Worm (Caenorhabditis elegans) whole organism, L2 larva: Measurements from ENCODE around the gene Y57G7A.2.

Source experiments
- C34F6.9 ChIP-seq: fragments of 150-350 bp; optimal IDR thresholded peaks from 2 replicates; lab custom pipeline; 2014; ENCODE audit warnings: missing biosample characterization, missing genetic modification characterization
- F13H6.1 ChIP-seq: sonication (generic microtip); optimal IDR thresholded peaks from 2 replicates; lab custom pipeline; 2016; ENCODE audit warnings: missing genetic modification characterization, missing compliant biosample characterization
- R02D3.7 ChIP-seq: fragments of 150-350 bp; optimal IDR thresholded peaks from 2 replicates; lab custom pipeline; 2014; ENCODE audit warnings: missing biosample characterization, missing genetic modification characterization
- Y55F3AM.14 ChIP-seq: fragments of 200-800 bp; sonication (Bioruptor generic); optimal IDR thresholded peaks from 2 replicates; lab custom pipeline; 2018; ENCODE audit warnings: mild to moderate bottlenecking, missing genetic modification characterization, missing compliant biosample characterization
- ZK546.5 ChIP-seq: sonication (generic microtip); optimal IDR thresholded peaks from 2 replicates; lab custom pipeline; 2017; ENCODE audit warnings: missing biosample characterization, missing genetic modification characterization
- alr-1 ChIP-seq: fragments of 150-350 bp; optimal IDR thresholded peaks from 2 replicates; lab custom pipeline; 2014; ENCODE audit warnings: missing biosample characterization, missing genetic modification characterization
- aly-2 ChIP-seq: fragments of 150-350 bp; optimal IDR thresholded peaks from 2 replicates; lab custom pipeline; 2014; ENCODE audit warnings: missing biosample characterization, missing genetic modification characterization
- ama-1 ChIP-seq: fragments of 150-350 bp; optimal IDR thresholded peaks from 2 replicates; lab custom pipeline; 2018; ENCODE audit warnings: inconsistent platforms
- blmp-1 ChIP-seq: sonication (generic microtip); optimal IDR thresholded peaks from 2 replicates; lab custom pipeline; 2017; ENCODE audit warnings: missing genetic modification characterization, mild to moderate bottlenecking, missing compliant biosample characterization, antibody characterized with exemption, moderate library complexity; ENCODE audit not compliant: insufficient read depth
- ceh-16 ChIP-seq: fragments of 150-350 bp; optimal IDR thresholded peaks from 2 replicates; lab custom pipeline; 2014; ENCODE audit warnings: missing biosample characterization, missing genetic modification characterization
- ceh-82 ChIP-seq: fragments of 150-350 bp; optimal IDR thresholded peaks from 2 replicates; lab custom pipeline; 2014; ENCODE audit warnings: missing biosample characterization, missing genetic modification characterization
- crh-2 ChIP-seq: sonication (generic microtip); optimal IDR thresholded peaks from 2 replicates; lab custom pipeline; 2017; ENCODE audit warnings: missing biosample characterization, missing genetic modification characterization
- dmd-4 ChIP-seq: sonication (generic microtip); optimal IDR thresholded peaks from 2 replicates; lab custom pipeline; 2017; ENCODE audit warnings: missing biosample characterization, missing genetic modification characterization
- elt-3 ChIP-seq: sonication (generic microtip); optimal IDR thresholded peaks from 2 replicates; lab custom pipeline; 2017; ENCODE audit warnings: missing biosample characterization, missing genetic modification characterization
- fos-1 ChIP-seq: fragments of 150-350 bp; optimal IDR thresholded peaks from 2 replicates; lab custom pipeline; 2014; ENCODE audit warnings: missing biosample characterization, missing genetic modification characterization
- gmeb-1 ChIP-seq: fragments of 150-350 bp; optimal IDR thresholded peaks from 2 replicates; lab custom pipeline; 2014; ENCODE audit warnings: missing biosample characterization, missing genetic modification characterization
- lin-13 ChIP-seq: fragments of 150-350 bp; optimal IDR thresholded peaks from 2 replicates; lab custom pipeline; 2014; ENCODE audit warnings: missing biosample characterization, missing genetic modification reagents, missing genetic modification characterization
- lin-39 ChIP-seq: fragments of 150-350 bp; optimal IDR thresholded peaks from 2 replicates; lab custom pipeline; 2014; ENCODE audit warnings: missing biosample characterization, missing genetic modification reagents, missing genetic modification characterization
- lsy-2 ChIP-seq, 2 experiments: fragments of 150-350 bp in 1 of 2; sonication (generic microtip) in 1 of 2; optimal IDR thresholded peaks; 2 replicates each; lab custom pipeline; 2014 to 2017; ENCODE audit warnings: missing biosample characterization in 2 of 2, missing genetic modification characterization in 2 of 2
- mab-5 ChIP-seq: fragments of 150-350 bp; optimal IDR thresholded peaks from 2 replicates; lab custom pipeline; 2014; ENCODE audit warnings: missing biosample characterization, missing genetic modification characterization
- mdl-1 ChIP-seq, 2 experiments: fragments of 150-350 bp in 1 of 2; sonication (generic microtip) in 1 of 2; optimal IDR thresholded peaks; 2 replicates each; lab custom pipeline; 2017; ENCODE audit warnings: missing biosample characterization in 2 of 2, missing genetic modification characterization in 2 of 2
- nhr-10 ChIP-seq: sonication (generic microtip); optimal IDR thresholded peaks from 2 replicates; lab custom pipeline; 2017; ENCODE audit warnings: missing biosample characterization, missing genetic modification characterization
- nhr-12 ChIP-seq: fragments of 150-350 bp; optimal IDR thresholded peaks from 2 replicates; lab custom pipeline; 2014; ENCODE audit warnings: missing biosample characterization, missing genetic modification characterization
- nhr-129 ChIP-seq: fragments of 150-350 bp; optimal IDR thresholded peaks from 2 replicates; lab custom pipeline; 2014; ENCODE audit warnings: missing biosample characterization, missing genetic modification characterization
- nhr-21 ChIP-seq: fragments of 150-350 bp; optimal IDR thresholded peaks from 2 replicates; lab custom pipeline; 2014; ENCODE audit warnings: missing biosample characterization, missing genetic modification characterization
- nhr-23 ChIP-seq: fragments of 150-350 bp; optimal IDR thresholded peaks from 2 replicates; lab custom pipeline; 2014; ENCODE audit warnings: missing biosample characterization, missing genetic modification reagents, missing genetic modification characterization
- nhr-237 ChIP-seq: fragments of 150-350 bp; optimal IDR thresholded peaks from 2 replicates; lab custom pipeline; 2014; ENCODE audit warnings: missing biosample characterization, missing genetic modification characterization
- nhr-25 ChIP-seq: fragments of 150-350 bp; sonication (generic microtip); optimal IDR thresholded peaks from 3 replicates; lab custom pipeline; 2014; ENCODE audit warnings: missing biosample characterization, missing genetic modification characterization
- nhr-6 ChIP-seq: fragments of 150-350 bp; optimal IDR thresholded peaks from 2 replicates; lab custom pipeline; 2014; ENCODE audit warnings: missing biosample characterization, missing genetic modification characterization
- nhr-77 ChIP-seq: fragments of 150-350 bp; optimal IDR thresholded peaks from 2 replicates; lab custom pipeline; 2014; ENCODE audit warnings: missing biosample characterization, missing genetic modification characterization
- peb-1 ChIP-seq: fragments of 150-350 bp; optimal IDR thresholded peaks from 2 replicates; lab custom pipeline; 2014; ENCODE audit warnings: missing biosample characterization, missing genetic modification characterization
- sem-4 ChIP-seq: fragments of 150-350 bp; optimal IDR thresholded peaks from 2 replicates; lab custom pipeline; 2014; ENCODE audit warnings: missing biosample characterization, missing genetic modification reagents, missing genetic modification characterization
- skn-1 ChIP-seq: sonication (generic microtip); optimal IDR thresholded peaks from 2 replicates; lab custom pipeline; 2017; ENCODE audit warnings: missing biosample characterization, missing genetic modification characterization
- sma-3 ChIP-seq: sonication (generic microtip); optimal IDR thresholded peaks from 2 replicates; lab custom pipeline; 2016; ENCODE audit warnings: missing genetic modification reagents, missing genetic modification characterization, missing compliant biosample characterization
- sma-9 ChIP-seq, 2 experiments: fragments of 150-350 bp in 1 of 2; sonication (generic microtip) in 1 of 2; optimal IDR thresholded peaks; 2 replicates each; lab custom pipeline; 2014 to 2016; ENCODE audit warnings: missing genetic modification characterization in 2 of 2, mild to moderate bottlenecking in 1 of 2, missing biosample characterization in 1 of 2, missing compliant biosample characterization in 1 of 2, missing genetic modification reagents in 1 of 2, moderate library complexity in 1 of 2
- snpc-4 ChIP-seq: fragments of 150-350 bp; optimal IDR thresholded peaks from 2 replicates; lab custom pipeline; 2014; ENCODE audit warnings: missing biosample characterization, missing genetic modification characterization
- unc-55 ChIP-seq: fragments of 150-350 bp; sonication (generic microtip); optimal IDR thresholded peaks from 3 replicates; lab custom pipeline; 2014; ENCODE audit warnings: missing biosample characterization, missing genetic modification reagents, missing genetic modification characterization
- unc-62 ChIP-seq: fragments of 150-350 bp; optimal IDR thresholded peaks from 2 replicates; lab custom pipeline; 2014; ENCODE audit warnings: missing biosample characterization, missing genetic modification reagents, missing genetic modification characterization
- zag-1 ChIP-seq: fragments of 150-350 bp; optimal IDR thresholded peaks from 2 replicates; lab custom pipeline; 2014; ENCODE audit warnings: missing biosample characterization, missing genetic modification characterization
- ztf-1 ChIP-seq: fragments of 200-800 bp; sonication (Bioruptor generic); conservative IDR thresholded peaks from 2 replicates; pipeline ENCODE4 v1.3.6; 2022; ENCODE audit warnings: missing genetic modification characterization, missing compliant biosample characterization
- ztf-11 ChIP-seq: sonication (generic microtip); optimal IDR thresholded peaks from 2 replicates; lab custom pipeline; 2017; ENCODE audit warnings: missing biosample characterization, missing genetic modification characterization
- ztf-4 ChIP-seq: fragments of 150-350 bp; optimal IDR thresholded peaks from 2 replicates; lab custom pipeline; 2014; ENCODE audit warnings: missing biosample characterization, missing genetic modification characterization

Gene Y57G7A.2

DNA sequence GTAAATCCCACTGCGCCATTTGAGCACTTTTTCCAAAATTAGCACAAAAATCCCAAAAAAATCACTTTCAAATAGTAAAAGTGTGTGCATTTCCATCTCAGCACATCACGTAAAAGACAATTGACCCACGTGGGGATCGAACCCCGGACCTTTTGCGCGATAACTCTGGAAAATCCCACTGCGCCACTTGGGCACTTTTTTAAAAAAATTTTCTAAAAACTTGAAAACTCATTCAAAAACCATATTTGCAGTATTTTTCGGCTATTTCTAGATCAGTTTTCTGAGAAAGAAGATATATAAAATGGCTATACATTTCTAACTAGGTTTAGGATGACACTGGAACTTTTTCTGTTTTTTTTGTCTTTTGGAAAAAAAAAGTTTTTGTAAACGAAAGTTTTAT, 44.2 kb downstream of the Y57G7A.2 start:
- TF ChIP-seq unc-55 (GFP tag; lab: Kevin White, UChicago) (peak; percentile 75), R02D3.7 (tag; lab: Kevin White, UChicago) (no peak)

DNA sequence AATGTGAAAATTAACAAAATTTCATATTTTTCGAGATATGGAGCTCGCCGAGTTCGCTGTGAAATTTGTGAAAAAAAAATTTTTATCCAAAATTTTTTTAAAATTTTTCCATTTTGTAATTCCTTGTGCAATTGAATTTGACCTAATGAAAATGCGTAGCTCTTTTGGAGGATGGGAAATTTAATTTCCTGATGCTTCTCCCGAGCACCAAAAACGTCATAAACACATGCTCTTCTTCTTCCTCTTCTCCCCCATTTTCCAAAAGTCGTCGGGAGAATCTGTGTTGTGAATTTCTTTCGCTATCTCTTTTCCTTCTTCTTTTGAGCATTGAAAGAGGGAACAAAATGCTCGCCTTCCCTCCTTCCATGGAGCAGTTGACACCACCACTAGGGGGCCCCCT, 45.5 kb downstream of the Y57G7A.2 start:
- TF ChIP-seq nhr-23 (tag; lab: Kevin White, UChicago) (no peak), Y55F3AM.14 (GFP tag; lab: Kevin White, UChicago) (no peak), fos-1 (tag; lab: Kevin White, UChicago) (no peak), nhr-77 (tag; lab: Kevin White, UChicago) (no peak), C34F6.9 (tag; lab: Kevin White, UChicago) (peak; percentile 47), mdl-1 (tag; optimal IDR thresholded peaks at IDR 0.05; lab: Kevin White, UChicago) (no peak), nhr-129 (tag; lab: Kevin White, UChicago) (peak; percentile 2), nhr-21 (no peak), crh-2 (tag; lab: Kevin White, UChicago) (peak; percentile 25), snpc-4 (tag; lab: Kevin White, UChicago) (no peak), dmd-4 (tag; lab: Kevin White, UChicago) (no peak), unc-55 (GFP tag; lab: Kevin White, UChicago) (peak; percentile 37), sma-9 (GFP tag; optimal IDR thresholded peaks at IDR 0.05; lab: Kevin White, UChicago) (peak; percentile 45), sma-9 (tag; optimal IDR thresholded peaks at IDR 0.05; lab: Kevin White, UChicago) (no peak), blmp-1 (no peak), ztf-4 (tag; lab: Kevin White, UChicago) (no peak), sem-4 (tag; lab: Kevin White, UChicago) (no peak), aly-2 (tag; lab: Kevin White, UChicago) (no peak), nhr-237 (tag; lab: Kevin White, UChicago) (no peak), nhr-6 (tag; lab: Kevin White, UChicago) (no peak), lsy-2 (tag; optimal IDR thresholded peaks at IDR 0.05; lab: Kevin White, UChicago) (peak in 1 of 2 experiments; percentile 45), ama-1 (no peak), zag-1 (tag; lab: Kevin White, UChicago) (peak; percentile 26), F13H6.1 (tag; lab: Kevin White, UChicago) (peak; percentile 20), ceh-82 (tag; lab: Kevin White, UChicago) (no peak), lin-39 (tag; lab: Kevin White, UChicago) (no peak), ztf-11 (no peak), lin-13 (GFP tag; lab: Kevin White, UChicago) (peak; percentile 41)

DNA sequence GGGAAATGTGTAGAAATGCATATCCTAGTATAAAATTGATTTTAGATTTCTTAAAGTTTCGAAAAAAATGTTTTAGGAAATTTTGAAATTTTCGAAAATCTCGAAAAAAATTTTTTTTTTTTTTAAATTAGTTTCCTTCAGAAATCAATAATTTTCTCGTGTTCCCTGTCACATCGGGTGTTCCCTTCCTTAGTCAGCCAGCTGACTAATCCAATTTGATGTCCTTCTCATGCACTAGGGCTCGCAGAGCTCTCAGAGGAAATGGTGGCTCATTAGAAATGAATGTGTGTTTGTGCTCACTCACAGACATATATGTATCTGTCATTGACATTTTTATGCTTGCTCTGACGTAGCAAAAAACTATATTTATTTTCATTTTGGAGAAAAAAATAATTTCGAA, 47.9 kb downstream of the Y57G7A.2 start:
- TF ChIP-seq sma-9 (GFP tag; optimal IDR thresholded peaks at IDR 0.05; lab: Kevin White, UChicago), result no peak
- no peak for TF ChIP-seq sma-9 (tag; optimal IDR thresholded peaks at IDR 0.05; lab: Kevin White, UChicago)
- peak; percentile 2 for TF ChIP-seq unc-55 (GFP tag; lab: Kevin White, UChicago)
- peak in 1 of 2 experiments; percentile 17 for TF ChIP-seq lsy-2 (tag; optimal IDR thresholded peaks at IDR 0.05; lab: Kevin White, UChicago)
- TF ChIP-seq C34F6.9 (tag; lab: Kevin White, UChicago), result no peak

DNA sequence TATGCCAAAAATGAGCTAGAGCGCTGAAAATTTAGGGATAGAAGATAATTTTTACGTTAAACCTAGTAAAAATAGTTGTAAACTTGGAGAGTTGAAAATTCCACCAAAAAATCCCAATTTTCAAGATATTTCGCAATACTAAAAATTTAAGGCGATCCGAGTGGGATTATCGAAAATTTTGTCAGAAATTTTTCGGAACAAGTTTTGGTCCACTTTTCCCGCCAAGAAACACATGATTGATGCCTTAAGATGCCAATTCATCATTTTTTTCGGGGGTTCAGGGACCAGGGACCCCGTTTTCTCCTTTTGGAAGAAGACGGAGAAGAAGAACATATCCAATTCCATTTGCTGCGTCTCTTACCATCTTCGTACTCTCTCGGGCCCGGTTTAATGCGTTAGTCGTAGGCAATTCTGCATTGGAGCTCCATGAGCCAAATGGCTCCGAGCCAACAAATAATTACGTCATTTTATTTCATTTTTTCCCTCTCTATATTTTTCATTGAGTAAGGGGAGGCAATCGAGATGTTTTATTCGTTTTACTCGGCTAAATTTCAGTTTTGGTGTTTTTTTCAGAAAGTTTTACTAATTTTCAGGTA, 48.7 kb downstream of the Y57G7A.2 start:
- TF ChIP-seq fos-1 (tag; lab: Kevin White, UChicago), result no peak
- TF ChIP-seq zag-1 (tag; lab: Kevin White, UChicago), result no peak
- TF ChIP-seq ZK546.5 (tag; lab: Kevin White, UChicago), result no peak
- no peak for TF ChIP-seq skn-1 (tag; lab: Kevin White, UChicago)
- no peak for TF ChIP-seq aly-2 (tag; lab: Kevin White, UChicago)
- TF ChIP-seq sma-3 (GFP tag; lab: Kevin White, UChicago), result no peak
- TF ChIP-seq ztf-11, result no peak
- no peak for TF ChIP-seq nhr-129 (tag; lab: Kevin White, UChicago)
- TF ChIP-seq alr-1 (tag; lab: Kevin White, UChicago), result no peak
- TF ChIP-seq unc-55 (GFP tag; lab: Kevin White, UChicago), result peak; percentile 72
- TF ChIP-seq ztf-4 (tag; lab: Kevin White, UChicago), result no peak
- no peak for TF ChIP-seq gmeb-1 (tag; lab: Kevin White, UChicago)
- no peak for TF ChIP-seq snpc-4 (tag; lab: Kevin White, UChicago)
- no peak for TF ChIP-seq nhr-237 (tag; lab: Kevin White, UChicago)
- no peak for TF ChIP-seq nhr-10 (tag; lab: Kevin White, UChicago)
- no peak for TF ChIP-seq crh-2 (tag; lab: Kevin White, UChicago)
- TF ChIP-seq ceh-16 (tag; lab: Kevin White, UChicago), result no peak
- no peak for TF ChIP-seq elt-3 (tag; lab: Kevin White, UChicago)
- no peak for TF ChIP-seq ceh-82 (tag; lab: Kevin White, UChicago)
- TF ChIP-seq ztf-1, result no peak
- TF ChIP-seq sma-9 (GFP tag; optimal IDR thresholded peaks at IDR 0.05; lab: Kevin White, UChicago), result peak; percentile 48
- no peak for TF ChIP-seq sma-9 (tag; optimal IDR thresholded peaks at IDR 0.05; lab: Kevin White, UChicago)
- no peak for TF ChIP-seq nhr-12
- TF ChIP-seq lsy-2 (tag; optimal IDR thresholded peaks at IDR 0.05; lab: Kevin White, UChicago), result peak in 1 of 2 experiments; percentile 37
- no peak for TF ChIP-seq nhr-6 (tag; lab: Kevin White, UChicago)
- no peak for TF ChIP-seq unc-62
- TF ChIP-seq dmd-4 (tag; lab: Kevin White, UChicago), result no peak
- no peak for TF ChIP-seq blmp-1
- TF ChIP-seq nhr-25 (tag; lab: Kevin White, UChicago), result no peak
- TF ChIP-seq mab-5, result peak; percentile 78
- TF ChIP-seq nhr-77 (tag; lab: Kevin White, UChicago), result no peak
- TF ChIP-seq mdl-1 (tag; optimal IDR thresholded peaks at IDR 0.05; lab: Kevin White, UChicago), result no peak
- no peak for TF ChIP-seq ama-1
- TF ChIP-seq nhr-21, result no peak
- no peak for TF ChIP-seq peb-1 (tag; lab: Kevin White, UChicago)
- no peak for TF ChIP-seq Y55F3AM.14 (GFP tag; lab: Kevin White, UChicago)
- TF ChIP-seq F13H6.1 (tag; lab: Kevin White, UChicago), result peak; percentile 28
